Worm (Caenorhabditis elegans): ENCODE results near the gene nfi-1.

nfi-1 gene

DNA sequence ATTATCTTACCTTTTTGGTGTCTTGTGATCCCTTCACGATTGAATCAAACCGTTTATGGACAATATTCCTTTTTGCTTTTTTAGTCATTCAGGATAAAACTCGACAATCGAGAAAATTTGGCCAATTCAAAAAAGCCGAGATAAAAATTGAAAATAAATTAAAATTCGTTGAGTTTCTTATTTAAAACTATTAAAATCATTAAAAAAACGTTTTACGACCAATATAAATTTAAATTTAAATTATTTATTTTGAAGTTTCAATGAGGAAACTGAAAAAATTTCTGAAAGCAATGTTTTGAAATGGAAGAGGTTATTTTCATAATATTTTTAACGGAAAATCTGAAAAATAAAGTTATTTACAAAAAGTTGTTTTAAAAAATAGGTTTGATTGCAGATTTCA, 14.7 kb upstream of the nfi-1 start, which contains the start of gene ZK1290.15:
ZK1290.15 (plus strand) TSS at position 301 of the 400 bp plus-strand sequence.
- no peak for TF ChIP-seq hrde-1 (tag; optimal IDR thresholded peaks at IDR 0.05; ENCODE audit: borderline replicate concordance)
- TF ChIP-seq ztf-18 (tag; optimal IDR thresholded peaks at IDR 0.05): no peak
- no peak for TF ChIP-seq hmg-20 (GFP tag; IDR thresholded peaks at IDR 0.05)
- no peak for TF ChIP-seq B0261.1 (tag; optimal IDR thresholded peaks at IDR 0.05)
- TF ChIP-seq zfh-2 (GFP tag; conservative IDR thresholded peaks at IDR 0.05): no peak
- TF ChIP-seq mxl-1 (tag; optimal IDR thresholded peaks at IDR 0.05): no peak
- no peak for TF ChIP-seq ceh-79 (tag; optimal IDR thresholded peaks at IDR 0.05)
- no peak for TF ChIP-seq pha-4 (tag; optimal IDR thresholded peaks at IDR 0.05)
- no peak for TF ChIP-seq ztf-6 (GFP tag; IDR thresholded peaks at IDR 0.05)
- no peak for TF ChIP-seq repo-1 (tag; optimal IDR thresholded peaks at IDR 0.05)
- TF ChIP-seq Y53F4B.3 (GFP tag; IDR thresholded peaks at IDR 0.05): no peak
- no peak for TF ChIP-seq nhr-90 (tag; optimal IDR thresholded peaks at IDR 0.05)
- no peak for TF ChIP-seq egrh-3 (GFP tag; IDR thresholded peaks at IDR 0.05)
- no peak for TF ChIP-seq madf-3 (GFP tag; IDR thresholded peaks at IDR 0.05)

DNA sequence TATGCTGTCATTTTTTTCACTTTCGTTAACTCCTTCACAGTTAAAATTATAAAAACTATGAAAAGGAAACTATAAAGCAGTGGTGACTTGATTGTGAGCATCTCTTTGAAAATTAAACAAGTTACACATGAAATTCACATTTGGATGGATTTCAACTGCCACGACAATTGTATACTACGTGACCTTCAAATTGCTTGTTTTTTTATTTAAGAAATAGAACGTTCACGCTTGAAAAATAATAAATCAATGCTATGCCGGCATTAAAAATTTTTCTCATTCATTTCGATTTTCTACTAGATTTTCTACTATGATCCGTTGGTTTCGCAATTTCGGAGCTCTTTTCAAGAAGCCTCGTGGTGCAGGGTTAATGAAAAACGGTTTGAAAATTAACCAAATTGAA, 12.5 kb upstream of the nfi-1 start, which contains the start of the genes ZK1290.7 and rnh-1.1:
ZK1290.7 (minus strand) TSS at position 101 of the 400 bp plus-strand sequence.
rnh-1.1 (plus strand) TSS at position 281 of the 400 bp plus-strand sequence.
- TF ChIP-seq B0261.1 (tag; optimal IDR thresholded peaks at IDR 0.05) (no peak), dox-1 (GFP tag; IDR thresholded peaks at IDR 0.05) (no peak), ceh-40 (GFP tag; IDR thresholded peaks at IDR 0.05) (no peak), ets-4 (GFP tag; optimal IDR thresholded peaks at IDR 0.05) (no peak), ceh-58 (GFP tag; IDR thresholded peaks at IDR 0.05) (no peak), C06A6.2 (GFP tag; conservative IDR thresholded peaks at IDR 0.05) (no peak), lin-26 (GFP tag; IDR thresholded peaks at IDR 0.05) (no peak), ZK185.1 (tag; optimal IDR thresholded peaks at IDR 0.05; ENCODE audit: poor library complexity, severe bottlenecking) (no peak)

DNA sequence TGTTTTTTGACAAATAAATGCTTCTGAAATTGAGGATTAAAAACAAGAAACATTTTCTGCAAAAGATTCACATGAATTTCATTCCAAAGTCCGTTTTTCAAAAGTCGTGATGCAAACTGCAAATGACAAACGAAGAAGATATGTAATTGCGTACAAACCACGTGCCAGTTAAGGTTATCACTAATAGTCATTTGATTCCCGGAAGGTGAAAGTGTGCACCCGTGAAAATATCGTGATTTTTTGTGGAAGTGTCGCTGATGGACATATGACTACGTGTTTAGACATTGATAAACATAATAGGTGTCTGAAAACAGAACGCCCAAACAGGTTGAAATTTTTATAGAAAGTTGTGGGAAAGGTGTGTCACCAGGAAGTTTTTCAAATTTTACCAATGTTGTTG, 9.8 kb upstream of the nfi-1 start:
- TF ChIP-seq mes-4 (tag; optimal IDR thresholded peaks at IDR 0.05) (no peak), lin-40 (tag; optimal IDR thresholded peaks at IDR 0.05) (no peak), B0261.1 (tag; optimal IDR thresholded peaks at IDR 0.05) (no peak), attf-3 (GFP tag; conservative IDR thresholded peaks at IDR 0.05) (no peak), C06A6.2 (GFP tag; conservative IDR thresholded peaks at IDR 0.05) (peak; percentile 69; the same call in 1 of the 2 replicates), ceh-91 (GFP tag; IDR thresholded peaks at IDR 0.05) (no peak), attf-5 (GFP tag; optimal IDR thresholded peaks at IDR 0.05) (peak; percentile 46), dpff-1 (tag; optimal IDR thresholded peaks at IDR 0.05) (no peak), attf-6 (GFP tag; IDR thresholded peaks at IDR 0.05) (no peak), ztf-25 (GFP tag; IDR thresholded peaks at IDR 0.05) (no peak), ets-4 (GFP tag; optimal IDR thresholded peaks at IDR 0.05) (peak; percentile 75), ceh-100 (GFP tag; IDR thresholded peaks at IDR 0.05) (no peak), ZK185.1 (tag; optimal IDR thresholded peaks at IDR 0.05; ENCODE audit: poor library complexity, severe bottlenecking) (peak; percentile 25), lag-1 (GFP tag; IDR thresholded peaks at IDR 0.05) (no peak), zim-3 (tag; optimal IDR thresholded peaks at IDR 0.05) (no peak), F37B4.10 (GFP tag; IDR thresholded peaks at IDR 0.05) (0 out of 2 replicates have a peak, but pooled peaks have one; percentile 41), bed-1 (GFP tag; IDR thresholded peaks at IDR 0.05) (no peak), hrde-1 (tag; optimal IDR thresholded peaks at IDR 0.05; ENCODE audit: borderline replicate concordance) (no peak), atf-7 (tag; optimal IDR thresholded peaks at IDR 0.05) (peak; percentile 88), F57A8.1 (GFP tag; optimal IDR thresholded peaks at IDR 0.05) (no peak), nhr-80 (tag; optimal IDR thresholded peaks at IDR 0.05) (peak; percentile 67), mxl-1 (tag; optimal IDR thresholded peaks at IDR 0.05) (no peak), aptf-2 (GFP tag; conservative IDR thresholded peaks at IDR 0.05) (no peak), ceh-40 (GFP tag; IDR thresholded peaks at IDR 0.05) (0 out of 2 replicates have a peak, but pooled peaks have one; percentile 32), Y53G8AR.9 (GFP tag; conservative IDR thresholded peaks at IDR 0.05) (0 out of 2 replicates have a peak, but pooled peaks have one; percentile 30), akir-1 (GFP tag; optimal IDR thresholded peaks at IDR 0.05) (no peak), nfyb-1 (GFP tag; IDR thresholded peaks at IDR 0.05) (0 out of 2 replicates have a peak, but pooled peaks have one; percentile 37), somi-1 (GFP tag; optimal IDR thresholded peaks at IDR 0.05) (peak; percentile 20), Y95B8A.8 (GFP tag; IDR thresholded peaks at IDR 0.05) (peak; percentile 53; the same call in 1 of the 2 replicates), pbrm-1 (GFP tag; IDR thresholded peaks at IDR 0.05) (0 out of 2 replicates have a peak, but pooled peaks have one; percentile 23), hmg-1.2 (GFP tag; IDR thresholded peaks at IDR 0.05) (0 out of 2 replicates have a peak, but pooled peaks have one; percentile 24)
